Fruit fly (Drosophila melanogaster): ENCODE results near the gene CG14892.

CG14892 gene

dm6 chr3R:16643591-16643990 lies 49.4 kb downstream of the CG14892 start, which contains the start of gene Arl6IP1 (continued):
- TF ChIP-seq Sry-δ (GFP tag; optimal IDR thresholded peaks at IDR 0.05) (peak; percentile 62), mirr (GFP tag; optimal IDR thresholded peaks at IDR 0.05) (no peak), E2f2 (GFP tag; IDR thresholded peaks at IDR 0.05) (peak; percentile 90), CG7963 (GFP tag; IDR thresholded peaks at IDR 0.05; ENCODE audit: partially characterized antibody) (0 out of 3 replicates have a peak, but pooled peaks have one; percentile 39), Dref (GFP tag; IDR thresholded peaks at IDR 0.05) (peak; percentile 88), CG17186 (GFP tag; optimal IDR thresholded peaks at IDR 0.05) (peak; percentile 4), CG11093 (GFP tag; IDR thresholded peaks at IDR 0.05) (no peak), CG2712 (tag; optimal IDR thresholded peaks at IDR 0.05) (no peak), Opbp (GFP tag; IDR thresholded peaks at IDR 0.05; ENCODE audit: partially characterized antibody) (peak; percentile 62; the same call in 2 of the 3 replicates), z (GFP tag; IDR thresholded peaks at IDR 0.05) (peak; percentile 80), Xbp1 (GFP tag; optimal IDR thresholded peaks at IDR 0.05) (no peak), CG15514 (GFP tag; optimal IDR thresholded peaks at IDR 0.05) (peak; percentile 58), ftz-f1 (GFP tag; optimal IDR thresholded peaks at IDR 0.05) (no peak), tx (GFP tag; optimal IDR thresholded peaks at IDR 0.05) (no peak), grn (GFP tag; optimal IDR thresholded peaks at IDR 0.05) (no peak), Rfx (GFP tag; IDR thresholded peaks at IDR 0.05) (no peak), CG15696 (tag; optimal IDR thresholded peaks at IDR 0.05) (no peak), Asciz (GFP tag; optimal IDR thresholded peaks at IDR 0.05) (no peak), HLH3B (GFP tag; IDR thresholded peaks at IDR 0.05) (no peak), Ravus (GFP tag; IDR thresholded peaks at IDR 0.05) (no peak), CG15601 (tag; optimal IDR thresholded peaks at IDR 0.05) (peak; percentile 31), CG31224 (GFP tag; IDR thresholded peaks at IDR 0.05) (no peak), D19A (tag; optimal IDR thresholded peaks at IDR 0.05) (no peak), CG34376 (GFP tag; optimal IDR thresholded peaks at IDR 0.05) (peak; percentile 8), amos (GFP tag; IDR thresholded peaks at IDR 0.05; ENCODE audit: partially characterized antibody) (peak; percentile 39; the same call in 1 of the 2 replicates), CG2202 (tag; optimal IDR thresholded peaks at IDR 0.05) (no peak), BtbVII (GFP tag; optimal IDR thresholded peaks at IDR 0.05) (no peak), vnd (GFP tag; IDR thresholded peaks at IDR 0.05; ENCODE audit: partially characterized antibody) (no peak), CG7556 (GFP tag; optimal IDR thresholded peaks at IDR 0.05) (no peak), CoRest (tag; optimal IDR thresholded peaks at IDR 0.05) (peak; percentile 40), CG1603 (tag; optimal IDR thresholded peaks at IDR 0.05) (peak; percentile 57), sens (GFP tag) (peak; percentile 35), GATAe (GFP tag; conservative IDR thresholded peaks at IDR 0.05) (no peak), bsh (GFP tag; optimal IDR thresholded peaks at IDR 0.05) (no peak), CG30020 (tag; optimal IDR thresholded peaks at IDR 0.05) (peak; percentile 30), Lpt (GFP tag; optimal IDR thresholded peaks at IDR 0.05) (no peak), CG4730 (GFP tag; IDR thresholded peaks at IDR 0.05) (no peak), ham (GFP tag; IDR thresholded peaks at IDR 0.05) (no peak), Dll (GFP tag; IDR thresholded peaks at IDR 0.05; ENCODE audit: partially characterized antibody) (peak; percentile 50; the same call in 1 of the 4 replicates), Lim3 (GFP tag; IDR thresholded peaks at IDR 0.05) (no peak), br (optimal IDR thresholded peaks at IDR 0.05) (no peak), bbx (GFP tag; IDR thresholded peaks at IDR 0.05; ENCODE audit: partially characterized antibody) (peak; percentile 67), Scr (GFP tag; IDR thresholded peaks at IDR 0.05; ENCODE audit: partially characterized antibody) (peak; percentile 56), Dp (GFP tag; optimal IDR thresholded peaks at IDR 0.05) (peak; percentile 88), dm (GFP tag; optimal IDR thresholded peaks at IDR 0.05) (no peak), ab (GFP tag; optimal IDR thresholded peaks at IDR 0.05) (no peak), repo (GFP tag; optimal IDR thresholded peaks at IDR 0.05) (no peak), CG3163 (GFP tag; optimal IDR thresholded peaks at IDR 0.05) (no peak), CG12299 (tag; optimal IDR thresholded peaks at IDR 0.05) (no peak), dmrt99B (tag; optimal IDR thresholded peaks at IDR 0.05) (no peak), scrt (GFP tag; optimal IDR thresholded peaks at IDR 0.05) (no peak)
